Worm (Caenorhabditis elegans) whole organism, L4 larva: Measurements from ENCODE around the gene srv-6.
"Not testable (repeated sequence)": the region's sequence is repeated elsewhere in the genome, so short reads cannot be mapped to it uniquely, and the experiment has no call there.

ENCODE experiments used
- D1046.2 ChIP-seq: fragments of 200-800 bp; sonication (Bioruptor generic); IDR thresholded peaks from 2 replicates; pipeline ENCODE4 v1.3.6; 2022; ENCODE audit warnings: missing genetic modification characterization, missing compliant biosample characterization
- F26F4.8 ChIP-seq: fragments of 200-800 bp; sonication (Bioruptor generic); conservative IDR thresholded peaks from 2 replicates; pipeline ENCODE4 v1.3.6; 2022; ENCODE audit warnings: missing genetic modification characterization, missing compliant biosample characterization
- F44E2.7 ChIP-seq: fragments of 200-800 bp; sonication (Bioruptor generic); IDR thresholded peaks from 2 replicates; pipeline ENCODE4 v2.1.2; 2022; ENCODE audit warnings: missing genetic modification characterization, missing compliant biosample characterization
- T26A8.4 ChIP-seq: fragments of 200-800 bp; sonication (Bioruptor generic); IDR thresholded peaks from 2 replicates; pipeline ENCODE4 v1.3.6; 2022; ENCODE audit warnings: missing genetic modification characterization, missing compliant biosample characterization
- Y75B8A.6 ChIP-seq: fragments of 200-800 bp; sonication (Bioruptor generic); IDR thresholded peaks from 2 replicates; pipeline ENCODE4 v1.3.6; 2022; ENCODE audit warnings: missing genetic modification reagents, missing genetic modification characterization, missing compliant biosample characterization
- ZK337.2 ChIP-seq: fragments of 200-800 bp; sonication (Bioruptor generic); IDR thresholded peaks from 2 replicates; pipeline ENCODE4 v1.3.6; 2022; ENCODE audit warnings: missing genetic modification reagents, missing genetic modification characterization, missing compliant biosample characterization
- ZK546.5 ChIP-seq, 2 experiments: sonication (generic microtip); optimal IDR thresholded peaks; 2 replicates each; lab custom pipeline; 2017; ENCODE audit warnings: missing biosample characterization in 2 of 2, missing genetic modification characterization in 2 of 2
- aha-1 ChIP-seq: fragments of 150-350 bp; peaks from one replicate; lab custom pipeline; 2014; ENCODE audit warnings: missing biosample characterization, missing genetic modification characterization
- ama-1 ChIP-seq: fragments of 150-350 bp; optimal IDR thresholded peaks from 2 replicates; lab custom pipeline; 2014; ENCODE audit warnings: inconsistent platforms, mixed read lengths
- arid-1 ChIP-seq: fragments of 200-800 bp; sonication (Bioruptor generic); conservative IDR thresholded peaks from 2 replicates; pipeline ENCODE4 v1.3.6; 2022; ENCODE audit warnings: missing genetic modification reagents, missing genetic modification characterization, missing compliant biosample characterization
- ceh-28 ChIP-seq: fragments of 150-350 bp; optimal IDR thresholded peaks from 2 replicates; lab custom pipeline; 2014; ENCODE audit warnings: missing biosample characterization, missing genetic modification reagents, missing genetic modification characterization
- ceh-32 ChIP-seq: sonication (generic microtip); optimal IDR thresholded peaks from 2 replicates; lab custom pipeline; 2016; ENCODE audit warnings: mild to moderate bottlenecking, missing genetic modification characterization, missing compliant biosample characterization; ENCODE audit not compliant: poor library complexity
- ceh-82 ChIP-seq: sonication (generic microtip); optimal IDR thresholded peaks from 2 replicates; lab custom pipeline; 2017; ENCODE audit warnings: missing biosample characterization, missing genetic modification characterization
- cey-2 ChIP-seq: sonication (generic microtip); optimal IDR thresholded peaks from 3 replicates; lab custom pipeline; 2017; ENCODE audit warnings: missing genetic modification characterization, mild to moderate bottlenecking, missing compliant biosample characterization, antibody characterized with exemption, borderline replicate concordance; ENCODE audit not compliant: insufficient read depth
- ctbp-1 ChIP-seq: fragments of 200-800 bp; sonication (Bioruptor generic); IDR thresholded peaks from 2 replicates; pipeline ENCODE4 v1.3.6; 2022; ENCODE audit warnings: missing genetic modification reagents, missing genetic modification characterization, missing compliant biosample characterization
- daf-12 ChIP-seq: fragments of 150-350 bp; optimal IDR thresholded peaks from 2 replicates; lab custom pipeline; 2014; ENCODE audit warnings: missing biosample characterization, missing genetic modification reagents, missing genetic modification characterization
- daf-16 ChIP-seq, 3 experiments: sonication (generic microtip); optimal IDR thresholded peaks; 2 replicates each; lab custom pipeline; 2016 to 2017; ENCODE audit warnings: missing genetic modification characterization in 3 of 3, missing genetic modification reagents in 3 of 3, mild to moderate bottlenecking in 2 of 3, missing compliant biosample characterization in 2 of 3, missing biosample characterization in 1 of 3, moderate library complexity in 1 of 3
- daf-8 ChIP-seq: fragments of 200-800 bp; sonication (Bioruptor generic); IDR thresholded peaks from 2 replicates; pipeline ENCODE4 v1.3.6; 2022; ENCODE audit warnings: missing genetic modification characterization, missing compliant biosample characterization
- dmd-8 ChIP-seq: fragments of 200-800 bp; sonication (Bioruptor generic); IDR thresholded peaks from 2 replicates; pipeline ENCODE4 v1.3.6; 2022; ENCODE audit warnings: missing genetic modification characterization, missing compliant biosample characterization
- dmd-9 ChIP-seq: fragments of 200-800 bp; sonication (Bioruptor generic); IDR thresholded peaks from 2 replicates; pipeline ENCODE4 v1.3.6; 2022; ENCODE audit warnings: missing genetic modification reagents, missing genetic modification characterization, missing compliant biosample characterization
- dve-1 ChIP-seq: sonication (generic microtip); optimal IDR thresholded peaks from 2 replicates; lab custom pipeline; 2017; ENCODE audit warnings: antibody characterized with exemption, mild to moderate bottlenecking, missing genetic modification characterization, missing compliant biosample characterization; ENCODE audit not compliant: insufficient read depth
- egl-43 ChIP-seq: fragments of 200-800 bp; sonication (Bioruptor generic); IDR thresholded peaks from 2 replicates; pipeline ENCODE4 v1.3.6; 2022; ENCODE audit warnings: missing genetic modification reagents, missing genetic modification characterization, missing compliant biosample characterization
- hlh-30 ChIP-seq: sonication (generic microtip); optimal IDR thresholded peaks from 2 replicates; lab custom pipeline; 2017; ENCODE audit warnings: antibody characterized with exemption, mild to moderate bottlenecking, missing genetic modification characterization, missing compliant biosample characterization; ENCODE audit not compliant: insufficient read depth
- lin-1 ChIP-seq: fragments of 200-800 bp; sonication (Bioruptor generic); IDR thresholded peaks from 2 replicates; pipeline ENCODE4 v1.3.6; 2022; ENCODE audit warnings: missing genetic modification reagents, missing genetic modification characterization, missing compliant biosample characterization
- lin-29 ChIP-seq: fragments of 200-800 bp; sonication (Bioruptor generic); IDR thresholded peaks from 2 replicates; pipeline ENCODE4 v1.3.6; 2022; ENCODE audit warnings: missing genetic modification reagents, missing genetic modification characterization, missing compliant biosample characterization
- madf-5 ChIP-seq, 2 experiments: fragments of 200-800 bp; sonication (Bioruptor generic); IDR thresholded peaks; 2 replicates each; pipeline ENCODE4 v1.3.6; 2022; ENCODE audit warnings: missing compliant biosample characterization in 2 of 2, missing genetic modification characterization in 2 of 2
- madf-9 ChIP-seq: fragments of 200-800 bp; sonication (Bioruptor generic); conservative IDR thresholded peaks from 2 replicates; pipeline ENCODE4 v1.3.6; 2022; ENCODE audit warnings: missing genetic modification reagents, missing genetic modification characterization, missing compliant biosample characterization
- mdl-1 ChIP-seq, 2 experiments: fragments of 150-350 bp in 1 of 2; sonication (generic microtip) in 1 of 2; optimal IDR thresholded peaks; 2 replicates each; lab custom pipeline; 2014 to 2017; ENCODE audit warnings: missing biosample characterization in 2 of 2, missing genetic modification characterization in 2 of 2
- mes-2 ChIP-seq: sonication (generic microtip); optimal IDR thresholded peaks from 2 replicates; lab custom pipeline; 2016; ENCODE audit warnings: missing genotype, mild to moderate bottlenecking, missing genetic modification characterization, missing compliant biosample characterization; ENCODE audit not compliant: poor library complexity, severe bottlenecking
- mxl-2 ChIP-seq: fragments of 200-800 bp; sonication (Bioruptor generic); conservative IDR thresholded peaks from 2 replicates; pipeline ENCODE4 v1.3.6; 2022; ENCODE audit warnings: missing genetic modification reagents, missing genetic modification characterization, missing compliant biosample characterization
- mxl-3 ChIP-seq: fragments of 200-800 bp; sonication (Bioruptor generic); optimal IDR thresholded peaks from 2 replicates; lab custom pipeline; 2018; ENCODE audit warnings: mild to moderate bottlenecking, missing genetic modification characterization, missing compliant biosample characterization
- nhr-111 ChIP-seq: fragments of 200-800 bp; sonication (Bioruptor generic); optimal IDR thresholded peaks from 2 replicates; lab custom pipeline; 2018; ENCODE audit warnings: mild to moderate bottlenecking, missing genetic modification characterization, missing compliant biosample characterization
- nhr-237 ChIP-seq: sonication (generic microtip); optimal IDR thresholded peaks from 2 replicates; lab custom pipeline; 2017; ENCODE audit warnings: missing biosample characterization, missing genetic modification characterization
- nhr-25 ChIP-seq: sonication (generic microtip); optimal IDR thresholded peaks from 2 replicates; lab custom pipeline; 2017; ENCODE audit warnings: missing genetic modification characterization, mild to moderate bottlenecking, missing compliant biosample characterization, antibody characterized with exemption, moderate library complexity, borderline replicate concordance; ENCODE audit not compliant: insufficient read depth
- nhr-28 ChIP-seq: fragments of 150-350 bp; optimal IDR thresholded peaks from 2 replicates; lab custom pipeline; 2014; ENCODE audit warnings: missing biosample characterization, missing genetic modification characterization
- nhr-48 ChIP-seq: sonication (generic microtip); optimal IDR thresholded peaks from 2 replicates; lab custom pipeline; 2016; ENCODE audit warnings: mild to moderate bottlenecking, missing genetic modification characterization, missing compliant biosample characterization
- nhr-76 ChIP-seq: fragments of 150-350 bp; optimal IDR thresholded peaks from 2 replicates; lab custom pipeline; 2014; ENCODE audit warnings: missing biosample characterization, missing genetic modification characterization
- nhr-77 ChIP-seq: fragments of 150-350 bp; optimal IDR thresholded peaks from 2 replicates; lab custom pipeline; 2014; ENCODE audit warnings: missing biosample characterization, missing genetic modification characterization
- pqm-1 ChIP-seq: sonication (generic microtip); optimal IDR thresholded peaks from 2 replicates; lab custom pipeline; 2017; ENCODE audit warnings: missing biosample characterization, missing genetic modification characterization
- sdz-12 ChIP-seq: fragments of 200-800 bp; sonication (Bioruptor generic); optimal IDR thresholded peaks from 2 replicates; lab custom pipeline; 2018; ENCODE audit warnings: mild to moderate bottlenecking, missing genetic modification characterization, missing compliant biosample characterization
- spr-1 ChIP-seq: sonication (generic microtip); optimal IDR thresholded peaks from 2 replicates; lab custom pipeline; 2016; ENCODE audit warnings: mild to moderate bottlenecking, missing genetic modification characterization, missing compliant biosample characterization
- tag-97 ChIP-seq: fragments of 200-800 bp; sonication (Bioruptor generic); IDR thresholded peaks from 2 replicates; pipeline ENCODE4 v1.3.6; 2022; ENCODE audit warnings: missing genetic modification characterization, missing compliant biosample characterization
- unc-39 ChIP-seq: sonication (generic microtip); optimal IDR thresholded peaks from 2 replicates; lab custom pipeline; 2017; ENCODE audit warnings: missing biosample characterization, missing genetic modification characterization
- unc-62 ChIP-seq, 3 experiments: fragments of 150-350 bp in 1 of 3; sonication (generic microtip); optimal IDR thresholded peaks in 2 of 3; peaks in 1 of 3; 1 replicate in 1 of 3; 2 replicates in 2 of 3; lab custom pipeline; 2014 to 2017; ENCODE audit warnings: missing biosample characterization in 3 of 3, missing genetic modification characterization in 3 of 3, missing genetic modification reagents in 3 of 3, missing genotype in 1 of 3
- zfp-3 ChIP-seq: fragments of 200-800 bp; sonication (Bioruptor generic); conservative IDR thresholded peaks from 2 replicates; pipeline ENCODE4 v1.3.6; 2022; ENCODE audit warnings: missing genetic modification reagents, missing genetic modification characterization, missing compliant biosample characterization
- zip-2 ChIP-seq: fragments of 150-350 bp; optimal IDR thresholded peaks from 2 replicates; lab custom pipeline; 2014; ENCODE audit warnings: missing biosample characterization, missing genetic modification characterization

The srv-6 gene

ce11 chrX:4256761-4257160 lies at the start of gene srv-6:
Gene srv-6, plus strand, starts transcription at chrX:4257061.
- no peak for TF ChIP-seq ceh-82
- TF ChIP-seq dve-1 (tag; lab: Kevin White, UChicago) = no peak
- no peak for TF ChIP-seq unc-62 (GFP tag; optimal IDR thresholded peaks at IDR 0.05 in 1 of 2; lab: Kevin White, UChicago)
- TF ChIP-seq unc-62 (tag; optimal IDR thresholded peaks at IDR 0.05; lab: Kevin White, UChicago) = no peak
- TF ChIP-seq ctbp-1 (GFP tag; lab: Robert Waterston, UW) = no peak
- TF ChIP-seq D1046.2 (GFP tag; lab: Robert Waterston, UW) = no peak
- TF ChIP-seq madf-9 (GFP tag; lab: Robert Waterston, UW) = no peak
- TF ChIP-seq ZK546.5 (tag; optimal IDR thresholded peaks at IDR 0.05; lab: Kevin White, UChicago) = no peak
- no peak for TF ChIP-seq dmd-9
- no peak for TF ChIP-seq mxl-3 (GFP tag; lab: Kevin White, UChicago)
- no peak for TF ChIP-seq tag-97
- TF ChIP-seq pqm-1 (tag; lab: Kevin White, UChicago) = no peak

- not testable (repeated sequence) for TF ChIP-seq spr-1 (tag; lab: Kevin White, UChicago); sdz-12 (GFP tag; lab: Kevin White, UChicago); nhr-77 (tag; lab: Kevin White, UChicago)
These were observed 49.5 kb upstream of the srv-6 start, which contains the start of gene F20B6.9 for ce11 chrX:4207385-4207784. Gene F20B6.9, minus strand, starts transcription at chrX:4207485.

ce11 chrX:4208495-4208894 lies 48.4 kb upstream of the srv-6 start:
- TF ChIP-seq daf-12 (tag; lab: Kevin White, UChicago) = no peak
- no peak for TF ChIP-seq Y75B8A.6
- no peak for TF ChIP-seq daf-8
- no peak for TF ChIP-seq mxl-2 (GFP tag; lab: Robert Waterston, UW)
- TF ChIP-seq F26F4.8 (GFP tag; lab: Robert Waterston, UW) = no peak
- no peak for TF ChIP-seq nhr-25
- no peak for TF ChIP-seq nhr-111 (GFP tag; lab: Kevin White, UChicago)
- peak; percentile 68 for TF ChIP-seq T26A8.4 (GFP tag; lab: Robert Waterston, UW)
- 0 out of 2 replicates have a peak, but pooled peaks have one; percentile 20 for TF ChIP-seq arid-1
- no peak for TF ChIP-seq sdz-12 (GFP tag; lab: Kevin White, UChicago)
- TF ChIP-seq hlh-30 (tag; lab: Kevin White, UChicago) = peak; percentile 43
- peak in 1 of 2 experiments; percentile 29 for TF ChIP-seq mdl-1 (tag; optimal IDR thresholded peaks at IDR 0.05; lab: Kevin White, UChicago)
- no peak for TF ChIP-seq ceh-32 (tag; lab: Kevin White, UChicago)
- TF ChIP-seq lin-1 (GFP tag; lab: Robert Waterston, UW) = no peak
- no peak for TF ChIP-seq F44E2.7
- no peak for TF ChIP-seq ceh-28
- TF ChIP-seq daf-16 (GFP tag; optimal IDR thresholded peaks at IDR 0.05; lab: Kevin White, UChicago) = no peak
- TF ChIP-seq daf-16 (tag; optimal IDR thresholded peaks at IDR 0.05; lab: Kevin White, UChicago) = peak; percentile 61
- no peak for TF ChIP-seq cey-2 (tag; lab: Kevin White, UChicago)
- TF ChIP-seq madf-5 (GFP tag; IDR thresholded peaks at IDR 0.05; lab: Robert Waterston, UW) = 0 out of 4 replicates have a peak, but pooled peaks of 1 of the 2 experiments have one; percentile 48
- TF ChIP-seq mes-2 (tag; lab: Kevin White, UChicago) = peak; percentile 88
- no peak for TF ChIP-seq unc-39 (tag; lab: Kevin White, UChicago)
- TF ChIP-seq ZK337.2 (GFP tag; lab: Robert Waterston, UW) = no peak
- peak; percentile 36 for TF ChIP-seq nhr-237
- 0 out of 2 replicates have a peak, but pooled peaks have one; percentile 13 for TF ChIP-seq lin-29 (GFP tag; lab: Robert Waterston, UW)
- TF ChIP-seq dmd-8 (GFP tag; lab: Robert Waterston, UW) = no peak
- TF ChIP-seq ama-1 (lab: Kevin White, UChicago) = no peak
- 0 out of 2 replicates have a peak, but pooled peaks have one; percentile 22 for TF ChIP-seq zfp-3 (GFP tag; lab: Robert Waterston, UW)
- TF ChIP-seq egl-43 = peak; percentile 41; the same call in 1 of the 2 replicates
- peak; percentile 29 for TF ChIP-seq zip-2
- peak; percentile 40 for TF ChIP-seq aha-1 (tag; lab: Kevin White, UChicago)
- peak; percentile 69 for TF ChIP-seq nhr-28 (tag; lab: Kevin White, UChicago)
- TF ChIP-seq nhr-76 (tag; lab: Kevin White, UChicago) = no peak
- no peak for TF ChIP-seq nhr-48 (tag; lab: Kevin White, UChicago)
- no peak for TF ChIP-seq spr-1 (tag; lab: Kevin White, UChicago)
